Fruit fly (Drosophila melanogaster) whole organism, prepupa: ENCODE data around the gene Larp7.

Source experiments
- CG10631 ChIP-seq: fragments of 200-800 bp; sonication (Bioruptor generic); optimal IDR thresholded peaks from 2 replicates; lab custom pipeline; 2016; ENCODE audit warnings: missing biosample characterization, missing genetic modification characterization
- CG10669 ChIP-seq: fragments of 200-800 bp; sonication (Bioruptor generic); optimal IDR thresholded peaks from 3 replicates; lab custom pipeline; 2018; ENCODE audit warnings: missing biosample characterization, mild to moderate bottlenecking, missing genetic modification characterization, moderate library complexity
- CG11294 ChIP-seq: fragments of 200-800 bp; sonication (Bioruptor generic); IDR thresholded peaks from 2 replicates; pipeline ENCODE4 v1.3.6; 2022; ENCODE audit warnings: missing biosample characterization, missing genetic modification characterization
- CG11762 ChIP-seq: fragments of 200-800 bp; sonication (Bioruptor generic); optimal IDR thresholded peaks from 3 replicates; lab custom pipeline; 2016; ENCODE audit warnings: missing biosample characterization, missing genetic modification characterization; ENCODE audit not compliant: insufficient read depth
- CG15336 ChIP-seq: fragments of 200-800 bp; sonication (Bioruptor generic); IDR thresholded peaks from 2 replicates; pipeline ENCODE4 v1.3.6; 2022; ENCODE audit warnings: missing biosample characterization, missing genetic modification characterization
- CG1621 ChIP-seq: fragments of 200-800 bp; sonication (Bioruptor generic); optimal IDR thresholded peaks from 3 replicates; lab custom pipeline; 2018; ENCODE audit warnings: missing biosample characterization, mild to moderate bottlenecking, missing genetic modification characterization
- CG16779 ChIP-seq: fragments of 200-800 bp; sonication (Bioruptor generic); optimal IDR thresholded peaks from 3 replicates; lab custom pipeline; 2017; ENCODE audit warnings: missing biosample characterization, mild to moderate bottlenecking, missing genetic modification characterization
- CG3032 ChIP-seq: fragments of 200-800 bp; optimal IDR thresholded peaks from 2 replicates; lab custom pipeline; 2019; ENCODE audit warnings: missing biosample characterization, mild to moderate bottlenecking, missing genetic modification characterization, moderate library complexity
- CG32006 ChIP-seq: fragments of 200-800 bp; sonication (Bioruptor generic); optimal IDR thresholded peaks from 3 replicates; lab custom pipeline; 2017; ENCODE audit warnings: missing biosample characterization, mild to moderate bottlenecking, missing genetic modification characterization
- CG34406 ChIP-seq: fragments of 200-800 bp; sonication (Bioruptor generic); optimal IDR thresholded peaks from 3 replicates; lab custom pipeline; 2016; ENCODE audit warnings: missing biosample characterization, missing genetic modification characterization
- CG3919 ChIP-seq: fragments of 200-800 bp; sonication (Bioruptor generic); optimal IDR thresholded peaks from 3 replicates; lab custom pipeline; 2016; ENCODE audit warnings: missing biosample characterization, missing genetic modification characterization
- CG6792 ChIP-seq: fragments of 200-800 bp; sonication (Bioruptor generic); optimal IDR thresholded peaks from 3 replicates; lab custom pipeline; 2016; ENCODE audit warnings: missing biosample characterization, missing genetic modification characterization
- CG6808 ChIP-seq: fragments of 200-800 bp; sonication (Bioruptor generic); optimal IDR thresholded peaks from 3 replicates; lab custom pipeline; 2017; ENCODE audit warnings: missing biosample characterization, missing genetic modification characterization, mild to moderate bottlenecking, moderate library complexity, missing genetic modification reagents
- CG7368 ChIP-seq: fragments of 200-800 bp; sonication (Bioruptor generic); optimal IDR thresholded peaks from 3 replicates; lab custom pipeline; 2016; ENCODE audit warnings: missing biosample characterization, missing genetic modification characterization
- CG8119 ChIP-seq: fragments of 200-800 bp; sonication (Bioruptor generic); IDR thresholded peaks from 3 replicates; pipeline ENCODE4 v1.3.6; 2022; ENCODE audit warnings: missing biosample characterization, missing genetic modification characterization
- Eip75B ChIP-seq: fragments of 200-800 bp; sonication (Bioruptor generic); optimal IDR thresholded peaks from 3 replicates; lab custom pipeline; 2016; ENCODE audit warnings: missing biosample characterization, missing genetic modification characterization
- Eip78C ChIP-seq: fragments of 200-800 bp; sonication (Bioruptor generic); peaks from one replicate; lab custom pipeline; 2016; ENCODE audit warnings: missing biosample characterization, missing genetic modification characterization
- Eip93F ChIP-seq: fragments of 200-800 bp; sonication (Bioruptor generic); optimal IDR thresholded peaks from 2 replicates; lab custom pipeline; 2016; ENCODE audit warnings: missing biosample characterization, mild to moderate bottlenecking, missing genetic modification characterization
- Ets21C ChIP-seq: fragments of 200-800 bp; sonication (Bioruptor generic); optimal IDR thresholded peaks from 3 replicates; lab custom pipeline; 2016; ENCODE audit warnings: missing biosample characterization, missing genetic modification characterization
- Ets96B ChIP-seq: fragments of 200-800 bp; optimal IDR thresholded peaks from 2 replicates; lab custom pipeline; 2019; ENCODE audit warnings: missing biosample characterization, mild to moderate bottlenecking, missing genetic modification characterization, moderate library complexity
- Gug ChIP-seq: fragments of 200-800 bp; sonication (Bioruptor generic); IDR thresholded peaks from 2 replicates; pipeline ENCODE4 v1.3.6; 2022; ENCODE audit warnings: missing biosample characterization, missing genetic modification characterization
- Hr38 ChIP-seq: sonication (Bioruptor generic); optimal IDR thresholded peaks from 2 replicates; lab custom pipeline; 2016; ENCODE audit warnings: missing biosample characterization, missing genetic modification characterization
- Hr39 ChIP-seq: fragments of 200-800 bp; sonication (Bioruptor generic); optimal IDR thresholded peaks from 2 replicates; lab custom pipeline; 2016; ENCODE audit warnings: missing biosample characterization, missing genetic modification characterization
- Hr4 ChIP-seq: fragments of 200-800 bp; sonication (Bioruptor generic); optimal IDR thresholded peaks from 3 replicates; lab custom pipeline; 2016; ENCODE audit warnings: missing biosample characterization, missing genetic modification characterization
- Met ChIP-seq: fragments of 200-800 bp; sonication (Bioruptor generic); optimal IDR thresholded peaks from 3 replicates; lab custom pipeline; 2016; ENCODE audit warnings: missing biosample characterization, missing genetic modification characterization
- OdsH ChIP-seq: fragments of 200-800 bp; sonication (Bioruptor generic); optimal IDR thresholded peaks from 3 replicates; lab custom pipeline; 2016; ENCODE audit warnings: missing biosample characterization, missing genetic modification characterization
- Smox ChIP-seq: fragments of 200-800 bp; sonication (Bioruptor generic); optimal IDR thresholded peaks from 3 replicates; lab custom pipeline; 2016; ENCODE audit warnings: missing biosample characterization, missing genetic modification characterization
- Sox102F ChIP-seq: fragments of 200-800 bp; sonication (Bioruptor generic); optimal IDR thresholded peaks from 2 replicates; lab custom pipeline; 2016; ENCODE audit warnings: missing biosample characterization, mild to moderate bottlenecking, missing genetic modification characterization
- Sox14 ChIP-seq: fragments of 200-800 bp; sonication (Bioruptor generic); optimal IDR thresholded peaks from 3 replicates; lab custom pipeline; 2016; ENCODE audit warnings: missing biosample characterization, missing genetic modification characterization
- achi ChIP-seq: fragments of 200-800 bp; sonication (Bioruptor generic); optimal IDR thresholded peaks from 3 replicates; lab custom pipeline; 2016; ENCODE audit warnings: missing biosample characterization, missing genetic modification characterization
- acj6 ChIP-seq: fragments of 200-800 bp; sonication (Bioruptor generic); optimal IDR thresholded peaks from 3 replicates; lab custom pipeline; 2016; ENCODE audit warnings: missing biosample characterization, missing genetic modification characterization
- cyc ChIP-seq: fragments of 200-800 bp; sonication (Bioruptor generic); optimal IDR thresholded peaks from 3 replicates; lab custom pipeline; 2016; ENCODE audit warnings: missing biosample characterization, missing genetic modification characterization
- dac ChIP-seq: fragments of 200-800 bp; sonication (Bioruptor generic); optimal IDR thresholded peaks from 2 replicates; lab custom pipeline; 2017; ENCODE audit warnings: missing biosample characterization, mild to moderate bottlenecking, missing genetic modification characterization
- dsx ChIP-seq: fragments of 200-800 bp; optimal IDR thresholded peaks from 3 replicates; lab custom pipeline; 2019; ENCODE audit warnings: missing biosample characterization, mild to moderate bottlenecking, missing genetic modification characterization, moderate library complexity; ENCODE audit not compliant: poor library complexity, severe bottlenecking
- eg ChIP-seq: fragments of 200-800 bp; sonication (Bioruptor generic); IDR thresholded peaks from 3 replicates; pipeline ENCODE4 v1.3.6; 2022; ENCODE audit warnings: missing biosample characterization, missing genetic modification characterization
- esn ChIP-seq: fragments of 200-800 bp; sonication (Bioruptor generic); optimal IDR thresholded peaks from 2 replicates; lab custom pipeline; 2016; ENCODE audit warnings: missing biosample characterization, mild to moderate bottlenecking, missing genetic modification characterization, moderate library complexity
- fd59A ChIP-seq: fragments of 200-800 bp; sonication (Bioruptor generic); optimal IDR thresholded peaks from 2 replicates; lab custom pipeline; 2017; ENCODE audit warnings: missing biosample characterization, mild to moderate bottlenecking, missing genetic modification characterization, missing genetic modification reagents
- lz ChIP-seq: fragments of 200-800 bp; sonication (Bioruptor generic); optimal IDR thresholded peaks from 3 replicates; lab custom pipeline; 2016; ENCODE audit warnings: missing biosample characterization, missing genetic modification characterization
- pdm3 ChIP-seq: fragments of 200-800 bp; sonication (Bioruptor generic); optimal IDR thresholded peaks from 3 replicates; lab custom pipeline; 2016; ENCODE audit warnings: missing biosample characterization, missing genetic modification characterization
- salr ChIP-seq, 2 experiments: fragments of 200-800 bp; sonication (Bioruptor generic); optimal IDR thresholded peaks; 3 replicates each; lab custom pipeline; 2016 to 2018; ENCODE audit warnings: missing biosample characterization in 2 of 2, missing genetic modification characterization in 2 of 2, mild to moderate bottlenecking in 1 of 2
- svp ChIP-seq: fragments of 200-800 bp; sonication (Bioruptor generic); peaks from one replicate; lab custom pipeline; 2016; ENCODE audit warnings: missing biosample characterization, missing genetic modification characterization

Gene Larp7

dm6 chrX:9252051-9252708, 8.6 kb downstream of the Larp7 start (continued):
- TF ChIP-seq Gug (GFP tag; lab: Robert Waterston, UW), result no peak; the same call in 1 of the 2 replicates
- TF ChIP-seq lz, result peak; percentile 12
- no peak for TF ChIP-seq esn (GFP tag; lab: Kevin White, UChicago)
- TF ChIP-seq CG3919, result no peak
- no peak for TF ChIP-seq Smox (GFP tag; lab: Kevin White, UChicago)
- no peak for TF ChIP-seq Hr38
- TF ChIP-seq CG8119, result peak; percentile 45
- TF ChIP-seq CG6808 (GFP tag; lab: Kevin White, UChicago), result peak; percentile 34
- TF ChIP-seq acj6 (GFP tag; lab: Kevin White, UChicago), result no peak
- TF ChIP-seq CG7368 (GFP tag; lab: Kevin White, UChicago), result no peak
- no peak for TF ChIP-seq CG10669
- peak; percentile 15 for TF ChIP-seq pdm3 (GFP tag; lab: Kevin White, UChicago)
- TF ChIP-seq Ets21C, result no peak
- TF ChIP-seq CG11294 (GFP tag; lab: Robert Waterston, UW), result peak; percentile 27; the same call in 1 of the 2 replicates
- peak; percentile 68 for TF ChIP-seq svp (GFP tag; lab: Kevin White, UChicago)
- TF ChIP-seq Hr39 (GFP tag; lab: Kevin White, UChicago), result no peak
- TF ChIP-seq achi (GFP tag; lab: Kevin White, UChicago), result no peak
- TF ChIP-seq CG10631 (GFP tag; lab: Kevin White, UChicago), result no peak
- TF ChIP-seq eg (GFP tag; lab: Robert Waterston, UW), result peak; percentile 68
- TF ChIP-seq Eip75B (GFP tag; lab: Kevin White, UChicago), result no peak
- no peak for TF ChIP-seq Hr4 (GFP tag; lab: Kevin White, UChicago)
- TF ChIP-seq dsx (GFP tag; lab: Kevin White, UChicago), result peak; percentile 13
- peak; percentile 53 for TF ChIP-seq Eip78C (GFP tag; lab: Kevin White, UChicago)
- TF ChIP-seq CG6792 (GFP tag; lab: Kevin White, UChicago), result no peak

DNA sequence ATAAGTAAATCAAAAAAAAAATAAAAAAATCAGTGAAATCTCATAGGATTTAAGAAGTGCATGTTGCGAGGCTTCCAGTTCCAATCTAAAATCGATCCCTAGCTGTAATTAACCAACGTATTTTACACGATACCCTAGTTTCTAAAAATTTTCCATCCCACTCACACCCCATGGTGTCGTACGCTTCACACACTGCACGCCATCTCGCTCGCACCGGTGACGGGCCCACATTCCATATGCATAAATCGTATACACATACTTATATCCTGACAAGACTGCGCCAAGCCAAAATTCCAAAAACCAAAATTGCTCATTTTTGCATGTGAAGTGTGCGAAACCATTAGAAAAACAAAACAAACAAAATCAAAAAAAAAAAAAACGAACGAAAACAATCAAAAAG, 11.4 kb downstream of the Larp7 start:
- TF ChIP-seq CG11294 (GFP tag; lab: Robert Waterston, UW) (no peak), CG11762 (GFP tag; lab: Kevin White, UChicago) (no peak), dac (no peak), CG6808 (GFP tag; lab: Kevin White, UChicago) (no peak), esn (GFP tag; lab: Kevin White, UChicago) (peak; percentile 11), Eip78C (GFP tag; lab: Kevin White, UChicago) (peak; percentile 41), acj6 (GFP tag; lab: Kevin White, UChicago) (no peak)

DNA sequence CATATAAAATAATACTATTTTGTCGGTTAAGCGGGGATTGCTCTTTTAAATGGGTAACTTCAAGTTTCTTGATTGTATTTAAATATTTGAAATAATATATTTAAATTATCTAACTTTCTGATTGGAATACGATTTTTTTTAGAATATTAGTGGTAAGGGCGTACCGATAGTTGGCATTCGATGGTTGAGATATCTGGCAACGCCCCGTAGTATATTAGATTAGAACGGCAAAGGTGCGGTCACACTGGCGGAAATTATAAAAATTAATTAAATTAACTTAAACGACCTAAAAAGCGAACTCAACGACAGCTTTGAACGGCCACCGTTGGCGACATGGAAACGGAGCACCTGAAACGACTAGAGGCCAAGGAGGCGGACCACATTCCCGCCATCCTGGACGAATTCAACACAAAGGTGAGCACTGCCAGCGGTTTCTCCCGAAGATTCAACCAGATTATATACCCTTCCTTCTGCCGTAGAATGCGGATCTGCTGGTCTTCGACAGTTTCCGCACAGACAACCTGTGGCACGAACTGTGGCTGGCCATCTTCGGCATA, 12.4 kb downstream of the Larp7 start, which contains the start of gene ric8a:
Gene ric8a (plus strand): TSS at position 205 of the 557 bp plus-strand sequence.
- TF ChIP-seq lz, result peak; percentile 40
- no peak for TF ChIP-seq Ets96B (tag; lab: Kevin White, UChicago)
- TF ChIP-seq CG11762 (GFP tag; lab: Kevin White, UChicago), result no peak
- peak; percentile 48 for TF ChIP-seq Sox14 (GFP tag; lab: Kevin White, UChicago)
- peak; percentile 19 for TF ChIP-seq OdsH
- peak; percentile 21 for TF ChIP-seq esn (GFP tag; lab: Kevin White, UChicago)
- TF ChIP-seq CG3032 (tag; lab: Kevin White, UChicago), result peak; percentile 34
- peak; percentile 10 for TF ChIP-seq CG3919

DNA sequence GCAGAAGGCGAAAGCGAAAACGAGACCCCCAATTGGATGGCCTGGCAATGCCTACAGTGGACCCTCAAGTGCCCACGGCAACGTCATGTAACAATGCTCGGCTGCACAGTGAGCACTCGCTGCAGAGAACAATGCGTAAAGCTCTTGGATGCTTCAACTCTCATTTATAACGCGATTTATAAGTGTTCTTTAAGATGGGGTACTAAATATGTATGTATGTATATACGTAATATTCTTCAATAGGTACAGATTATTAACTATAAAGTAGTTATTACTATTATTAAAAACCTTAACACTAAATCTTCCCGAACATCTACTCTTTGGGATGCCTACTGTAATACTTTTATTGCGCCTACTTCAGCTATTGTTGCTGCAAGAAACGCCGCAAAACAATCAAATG, 22.5 kb downstream of the Larp7 start:
- TF ChIP-seq Ets96B (tag; lab: Kevin White, UChicago) (no peak), Met (GFP tag; lab: Kevin White, UChicago) (no peak), CG11762 (GFP tag; lab: Kevin White, UChicago) (no peak), fd59A (GFP tag; lab: Kevin White, UChicago) (no peak), CG32006 (GFP tag; lab: Kevin White, UChicago) (peak; percentile 32), CG15336 (GFP tag; lab: Robert Waterston, UW) (peak; percentile 66), CG8119 (peak; percentile 50; the same call in 2 of the 3 replicates), eg (GFP tag; lab: Robert Waterston, UW) (0 out of 3 replicates have a peak, but pooled peaks have one; percentile 10), CG1621 (tag; lab: Kevin White, UChicago) (no peak), CG3919 (no peak), Gug (GFP tag; lab: Robert Waterston, UW) (peak; percentile 18; the same call in 1 of the 2 replicates), salr (GFP tag; optimal IDR thresholded peaks at IDR 0.05; lab: Kevin White, UChicago) (no peak), Hr4 (GFP tag; lab: Kevin White, UChicago) (no peak), Eip78C (GFP tag; lab: Kevin White, UChicago) (peak; percentile 56), cyc (GFP tag; lab: Kevin White, UChicago) (no peak), Eip93F (no peak), dac (no peak), CG16779 (tag; lab: Kevin White, UChicago) (no peak), Smox (GFP tag; lab: Kevin White, UChicago) (no peak), CG34406 (GFP tag; lab: Kevin White, UChicago) (no peak), Hr39 (GFP tag; lab: Kevin White, UChicago) (no peak), Sox102F (no peak)
